Fruit fly (Drosophila melanogaster): ENCODE measurements around the gene Atg8b.
A peak's percentile ranks its signal among the peaks of the same experiment; 100 is the strongest.

Atg8b gene

DNA sequence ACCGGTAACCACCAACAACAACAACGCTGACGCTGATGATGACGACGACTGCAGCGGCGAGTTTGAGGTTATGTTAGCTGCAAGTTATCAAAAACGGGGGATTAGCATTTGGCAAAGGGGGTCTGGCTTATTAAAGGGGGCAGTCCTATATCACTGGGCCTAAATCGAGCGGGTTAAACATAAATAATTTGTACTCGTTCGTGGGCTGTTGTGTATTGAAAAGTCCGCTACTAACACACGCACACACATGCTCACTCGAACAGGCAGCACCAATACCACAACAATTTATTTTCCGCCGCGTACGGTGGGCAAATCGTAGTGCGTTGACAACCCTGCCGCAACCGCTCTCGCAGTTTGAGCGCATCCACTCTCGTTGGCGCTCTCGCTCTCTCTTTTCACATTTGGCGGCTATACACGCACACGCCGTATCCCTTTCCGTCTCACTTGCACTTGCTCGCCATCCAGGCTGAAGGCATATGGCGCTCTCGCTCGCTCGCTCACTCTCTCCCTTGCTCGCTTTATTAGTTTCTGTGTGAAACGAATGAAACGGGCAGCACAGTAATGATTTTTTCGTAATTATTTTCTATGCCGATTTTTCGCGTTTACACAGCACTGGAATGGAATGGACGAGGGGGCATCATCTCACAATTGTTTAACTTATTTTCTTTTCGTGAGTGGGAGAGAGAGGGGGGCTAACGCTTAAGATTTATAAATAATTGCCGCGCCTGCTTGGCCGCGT is 7.8 kb downstream of the Atg8b start (continued):
- no peak for TF ChIP-seq fd59A (GFP tag; optimal IDR thresholded peaks at IDR 0.05)
- peak; percentile 35 for TF ChIP-seq Eip75B (GFP tag; optimal IDR thresholded peaks at IDR 0.05)
- TF ChIP-seq Sox102F (GFP tag; optimal IDR thresholded peaks at IDR 0.05): peak; percentile 37
- TF ChIP-seq CG7368 (GFP tag; optimal IDR thresholded peaks at IDR 0.05): no peak
- TF ChIP-seq Eip93F (GFP tag; optimal IDR thresholded peaks at IDR 0.05): no peak
- TF ChIP-seq svp (GFP tag): peak; percentile 85
- peak; percentile 41 for TF ChIP-seq achi (GFP tag; optimal IDR thresholded peaks at IDR 0.05)
- peak; percentile 1 for TF ChIP-seq fd85E (GFP tag; optimal IDR thresholded peaks at IDR 0.05)
- TF ChIP-seq CG4318 (GFP tag; optimal IDR thresholded peaks at IDR 0.05): no peak
- peak; percentile 59 for TF ChIP-seq CG6854 (GFP tag; optimal IDR thresholded peaks at IDR 0.05)
- TF ChIP-seq Blimp-1 (GFP tag; optimal IDR thresholded peaks at IDR 0.05): peak; percentile 12
- TF ChIP-seq pdm3 (GFP tag; optimal IDR thresholded peaks at IDR 0.05): peak; percentile 35
- no peak for TF ChIP-seq CG6792 (GFP tag; optimal IDR thresholded peaks at IDR 0.05)
- peak; percentile 42 for TF ChIP-seq CG6808 (GFP tag; optimal IDR thresholded peaks at IDR 0.05)
- no peak for TF ChIP-seq CG10631 (GFP tag; optimal IDR thresholded peaks at IDR 0.05)
- TF ChIP-seq CG1621 (tag; optimal IDR thresholded peaks at IDR 0.05): peak; percentile 55
- peak; percentile 53 for TF ChIP-seq Met (GFP tag; optimal IDR thresholded peaks at IDR 0.05)
- no peak for TF ChIP-seq Hr4 (GFP tag; optimal IDR thresholded peaks at IDR 0.05)
- peak; percentile 22 for TF ChIP-seq esn (GFP tag; optimal IDR thresholded peaks at IDR 0.05)
- peak; percentile 35 for TF ChIP-seq Smox (GFP tag; optimal IDR thresholded peaks at IDR 0.05)
- no peak for TF ChIP-seq CG8319 (GFP tag; optimal IDR thresholded peaks at IDR 0.05)
- TF ChIP-seq Sox15 (GFP tag; optimal IDR thresholded peaks at IDR 0.05): no peak
- TF ChIP-seq Gug (GFP tag; IDR thresholded peaks at IDR 0.05): no peak
- peak; percentile 10 for TF ChIP-seq lz (GFP tag; optimal IDR thresholded peaks at IDR 0.05)
- peak; percentile 43 for TF ChIP-seq CG32006 (GFP tag; optimal IDR thresholded peaks at IDR 0.05)
- TF ChIP-seq CG9139 (GFP tag; optimal IDR thresholded peaks at IDR 0.05): peak; percentile 50
- peak; percentile 23 for TF ChIP-seq Ets96B (tag; optimal IDR thresholded peaks at IDR 0.05)
- TF ChIP-seq ss (GFP tag; optimal IDR thresholded peaks at IDR 0.05): peak; percentile 69 to 76
- peak in 1 of 2 experiments; percentile 17 for TF ChIP-seq salr (GFP tag; optimal IDR thresholded peaks at IDR 0.05)
- TF ChIP-seq Sox14 (GFP tag; optimal IDR thresholded peaks at IDR 0.05): peak; percentile 76
- peak; percentile 40 for TF ChIP-seq topi (GFP tag; optimal IDR thresholded peaks at IDR 0.05)
- TF ChIP-seq net (GFP tag; optimal IDR thresholded peaks at IDR 0.05): peak; percentile 24

DNA sequence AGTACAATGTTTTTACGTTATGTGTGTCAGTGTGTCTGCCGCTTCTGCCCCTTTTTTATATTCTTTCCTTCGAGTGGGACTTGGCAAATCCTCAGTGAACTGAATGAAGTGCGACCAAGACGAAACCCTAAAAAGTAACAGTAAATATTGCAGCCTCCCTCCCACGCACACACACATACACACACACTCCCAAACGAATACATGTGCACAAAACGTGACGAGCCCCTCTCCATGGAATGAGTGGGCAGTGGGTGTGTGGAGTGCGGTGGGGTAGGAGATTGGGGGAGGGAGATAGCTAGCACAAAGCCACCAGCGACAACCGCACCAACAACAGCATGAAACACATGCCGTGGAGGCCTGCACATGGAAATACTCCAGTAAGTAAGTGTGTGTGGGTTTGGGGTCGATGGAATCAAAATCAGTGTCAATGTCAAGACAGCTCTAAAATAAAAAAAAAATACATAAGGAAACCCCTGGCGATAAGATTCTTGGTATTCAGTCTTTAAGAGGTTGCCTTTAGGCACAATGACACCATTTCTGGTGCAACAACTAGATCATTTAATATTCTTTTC is 10.0 kb downstream of the Atg8b start:
- TF ChIP-seq pdm3 (GFP tag; optimal IDR thresholded peaks at IDR 0.05): no peak
- peak in 1 of 2 experiments; percentile 32 for TF ChIP-seq ss (GFP tag; optimal IDR thresholded peaks at IDR 0.05)
- TF ChIP-seq Sox14 (GFP tag; optimal IDR thresholded peaks at IDR 0.05): peak; percentile 43
- TF ChIP-seq CG9139 (GFP tag; optimal IDR thresholded peaks at IDR 0.05): peak; percentile 0
- no peak for TF ChIP-seq CG11762 (GFP tag; optimal IDR thresholded peaks at IDR 0.05; ENCODE audit: insufficient read depth)
- TF ChIP-seq salr (GFP tag; optimal IDR thresholded peaks at IDR 0.05): peak in 1 of 2 experiments; percentile 12
- peak; percentile 25 for TF ChIP-seq vri (GFP tag; optimal IDR thresholded peaks at IDR 0.05)
- peak; percentile 16 for TF ChIP-seq dsx (GFP tag; optimal IDR thresholded peaks at IDR 0.05; ENCODE audit: poor library complexity, severe bottlenecking)
- peak; percentile 90 for TF ChIP-seq svp (GFP tag)
- TF ChIP-seq net (GFP tag; optimal IDR thresholded peaks at IDR 0.05): no peak
- TF ChIP-seq Met (GFP tag; optimal IDR thresholded peaks at IDR 0.05): no peak
- peak; percentile 40 for TF ChIP-seq Eip75B (GFP tag; optimal IDR thresholded peaks at IDR 0.05)
- no peak for TF ChIP-seq CG3032 (tag; optimal IDR thresholded peaks at IDR 0.05)
- 0 out of 3 replicates have a peak, but pooled peaks have one; percentile 33 for TF ChIP-seq CG6163 (GFP tag; IDR thresholded peaks at IDR 0.05)
- TF ChIP-seq CG7368 (GFP tag; optimal IDR thresholded peaks at IDR 0.05): no peak
- no peak for TF ChIP-seq CG1621 (tag; optimal IDR thresholded peaks at IDR 0.05)
